Worm (Caenorhabditis elegans): ENCODE measurements around the gene clec-225.
"Not testable (repeated sequence)": the region's sequence is repeated elsewhere in the genome, so short reads cannot be mapped to it uniquely, and the experiment has no call there.

- TF ChIP-seq dmd-8 (GFP tag; IDR thresholded peaks at IDR 0.05); snpc-4 (tag; optimal IDR thresholded peaks at IDR 0.05); dmd-6 (GFP tag; IDR thresholded peaks at IDR 0.05); fkh-10 (GFP tag; optimal IDR thresholded peaks at IDR 0.05); arid-1 (GFP tag; conservative IDR thresholded peaks at IDR 0.05); nhr-76 (tag; optimal IDR thresholded peaks at IDR 0.05); nhr-237 (tag; optimal IDR thresholded peaks at IDR 0.05); nhr-48 (tag; optimal IDR thresholded peaks at IDR 0.05); ceh-82 (tag; optimal IDR thresholded peaks at IDR 0.05); pqm-1 (tag; optimal IDR thresholded peaks at IDR 0.05): not testable (repeated sequence)
These were observed at the start of gene clec-225 for ce11 chrV:13134786-13135185.
